Worm (Caenorhabditis elegans) whole organism, late embryonic: ENCODE data around the gene sri-30.

ENCODE experiments used
- C38D4.7 ChIP-seq: fragments of 200-800 bp; sonication (Bioruptor generic); optimal IDR thresholded peaks from 2 replicates; lab custom pipeline; 2018; ENCODE audit warnings: mild to moderate bottlenecking, missing genetic modification characterization, moderate library complexity, missing compliant biosample characterization
- F13H6.1 ChIP-seq: sonication (generic microtip); optimal IDR thresholded peaks from 2 replicates; lab custom pipeline; 2016; ENCODE audit warnings: missing genetic modification characterization, missing compliant biosample characterization
- K02D7.2 ChIP-seq: sonication (generic microtip); optimal IDR thresholded peaks from 2 replicates; lab custom pipeline; 2017; ENCODE audit warnings: mild to moderate bottlenecking, missing genetic modification characterization, missing compliant biosample characterization
- T23F11.4 ChIP-seq: fragments of 200-800 bp; sonication (Bioruptor generic); optimal IDR thresholded peaks from 2 replicates; lab custom pipeline; 2018; ENCODE audit warnings: mild to moderate bottlenecking, missing genetic modification characterization, missing compliant biosample characterization
- Y22D7AL.16 ChIP-seq: sonication (generic microtip); optimal IDR thresholded peaks from 2 replicates; lab custom pipeline; 2016; ENCODE audit warnings: missing genetic modification characterization, missing compliant biosample characterization
- ceh-18 ChIP-seq: sonication (generic microtip); optimal IDR thresholded peaks from 2 replicates; lab custom pipeline; 2016; ENCODE audit warnings: missing genetic modification characterization, missing compliant biosample characterization
- ceh-2 ChIP-seq: sonication (generic microtip); optimal IDR thresholded peaks from 2 replicates; lab custom pipeline; 2016; ENCODE audit warnings: missing genotype, missing genetic modification characterization, missing compliant biosample characterization
- ceh-30 ChIP-seq: fragments of 150-350 bp; optimal IDR thresholded peaks from 2 replicates; lab custom pipeline; 2014; ENCODE audit warnings: missing biosample characterization, missing genetic modification characterization
- ceh-34 ChIP-seq: sonication (generic microtip); optimal IDR thresholded peaks from 2 replicates; lab custom pipeline; 2016; ENCODE audit warnings: mild to moderate bottlenecking, missing genetic modification characterization, missing compliant biosample characterization
- ceh-48 ChIP-seq: sonication (generic microtip); optimal IDR thresholded peaks from 2 replicates; lab custom pipeline; 2016; ENCODE audit warnings: missing genetic modification characterization, inconsistent platforms, missing compliant biosample characterization
- ceh-6 ChIP-seq: fragments of 200-800 bp; sonication (Bioruptor generic); optimal IDR thresholded peaks from 2 replicates; lab custom pipeline; 2018; ENCODE audit warnings: mild to moderate bottlenecking, missing genetic modification characterization, missing compliant biosample characterization
- ceh-9 ChIP-seq: sonication (generic microtip); optimal IDR thresholded peaks from 2 replicates; lab custom pipeline; 2016; ENCODE audit warnings: mild to moderate bottlenecking, missing genetic modification characterization, inconsistent platforms, missing compliant biosample characterization
- che-1 ChIP-seq: sonication (generic microtip); optimal IDR thresholded peaks from 2 replicates; lab custom pipeline; 2016; ENCODE audit warnings: mild to moderate bottlenecking, missing genetic modification characterization, missing compliant biosample characterization
- dve-1 ChIP-seq: sonication (generic microtip); optimal IDR thresholded peaks from 2 replicates; lab custom pipeline; 2017; ENCODE audit warnings: antibody characterized with exemption, mild to moderate bottlenecking, missing genetic modification characterization, missing compliant biosample characterization
- elt-2 ChIP-seq: sonication (generic microtip); optimal IDR thresholded peaks from 2 replicates; lab custom pipeline; 2016; ENCODE audit warnings: missing genetic modification reagents, missing genetic modification characterization, missing compliant biosample characterization
- elt-4 ChIP-seq: sonication (generic microtip); optimal IDR thresholded peaks from 2 replicates; lab custom pipeline; 2016; ENCODE audit warnings: missing genetic modification characterization, missing compliant biosample characterization
- ets-4 ChIP-seq: sonication (generic microtip); optimal IDR thresholded peaks from 2 replicates; lab custom pipeline; 2016; ENCODE audit warnings: missing genetic modification characterization, missing compliant biosample characterization
- eyg-1 ChIP-seq: sonication (generic microtip); optimal IDR thresholded peaks from 2 replicates; lab custom pipeline; 2016; ENCODE audit warnings: missing genotype, missing genetic modification characterization, missing compliant biosample characterization
- fax-1 ChIP-seq: sonication (generic microtip); optimal IDR thresholded peaks from 2 replicates; lab custom pipeline; 2016; ENCODE audit warnings: missing genotype, missing genetic modification characterization, missing compliant biosample characterization
- fkh-10 ChIP-seq: fragments of 150-350 bp; optimal IDR thresholded peaks from 2 replicates; lab custom pipeline; 2014; ENCODE audit warnings: missing biosample characterization, missing genetic modification reagents, missing genetic modification characterization
- fkh-6 ChIP-seq: sonication (generic microtip); optimal IDR thresholded peaks from 2 replicates; lab custom pipeline; 2016; ENCODE audit warnings: missing genetic modification characterization, missing compliant biosample characterization
- gmeb-2 ChIP-seq: sonication (generic microtip); optimal IDR thresholded peaks from 2 replicates; lab custom pipeline; 2016; ENCODE audit warnings: missing genetic modification characterization, inconsistent platforms, missing compliant biosample characterization
- hlh-13 ChIP-seq: fragments of 200-800 bp; sonication (Bioruptor generic); optimal IDR thresholded peaks from 2 replicates; lab custom pipeline; 2018; ENCODE audit warnings: mild to moderate bottlenecking, missing genetic modification characterization, missing compliant biosample characterization
- hlh-15 ChIP-seq: sonication (generic microtip); optimal IDR thresholded peaks from 2 replicates; lab custom pipeline; 2016; ENCODE audit warnings: missing genetic modification characterization, missing compliant biosample characterization
- hlh-6 ChIP-seq: sonication (generic microtip); optimal IDR thresholded peaks from 2 replicates; lab custom pipeline; 2016; ENCODE audit warnings: missing genotype, missing genetic modification characterization, missing compliant biosample characterization
- hlh-8 ChIP-seq: sonication (generic microtip); optimal IDR thresholded peaks from 2 replicates; lab custom pipeline; 2016; ENCODE audit warnings: missing genotype, missing genetic modification characterization, missing compliant biosample characterization
- lim-6 ChIP-seq: sonication (generic microtip); optimal IDR thresholded peaks from 2 replicates; lab custom pipeline; 2016; ENCODE audit warnings: missing genetic modification characterization, missing compliant biosample characterization
- madf-2 ChIP-seq: sonication (generic microtip); optimal IDR thresholded peaks from 2 replicates; lab custom pipeline; 2017; ENCODE audit warnings: missing genetic modification characterization, missing compliant biosample characterization
- nhr-11 ChIP-seq: fragments of 150-350 bp; optimal IDR thresholded peaks from 2 replicates; lab custom pipeline; 2014; ENCODE audit warnings: missing biosample characterization, missing genetic modification characterization
- nhr-232 ChIP-seq: sonication (generic microtip); optimal IDR thresholded peaks from 2 replicates; lab custom pipeline; 2016; ENCODE audit warnings: missing genetic modification characterization, missing compliant biosample characterization
- npax-4 ChIP-seq: sonication (generic microtip); optimal IDR thresholded peaks from 2 replicates; lab custom pipeline; 2016; ENCODE audit warnings: missing genetic modification characterization, missing compliant biosample characterization
- odd-2 ChIP-seq: sonication (generic microtip); optimal IDR thresholded peaks from 2 replicates; lab custom pipeline; 2017; ENCODE audit warnings: antibody characterized with exemption, mild to moderate bottlenecking, missing genetic modification characterization, missing compliant biosample characterization
- pag-3 ChIP-seq: sonication (generic microtip); optimal IDR thresholded peaks from 2 replicates; lab custom pipeline; 2016; ENCODE audit warnings: missing compliant biosample characterization, missing genetic modification characterization, borderline replicate concordance
- pat-9 ChIP-seq: fragments of 200-800 bp; sonication (Bioruptor generic); optimal IDR thresholded peaks from 2 replicates; lab custom pipeline; 2018; ENCODE audit warnings: mild to moderate bottlenecking, missing genetic modification characterization, moderate library complexity, missing compliant biosample characterization
- pax-1 ChIP-seq: fragments of 150-350 bp; optimal IDR thresholded peaks from 2 replicates; lab custom pipeline; 2014; ENCODE audit warnings: missing biosample characterization, missing genetic modification characterization
- pha-2 ChIP-seq: sonication (generic microtip); optimal IDR thresholded peaks from 2 replicates; lab custom pipeline; 2017; ENCODE audit warnings: mild to moderate bottlenecking, missing genetic modification characterization, missing compliant biosample characterization
- pqm-1 ChIP-seq: sonication (generic microtip); optimal IDR thresholded peaks from 2 replicates; lab custom pipeline; 2016; ENCODE audit warnings: missing genetic modification characterization, missing compliant biosample characterization
- sox-2 ChIP-seq: fragments of 200-800 bp; sonication (Bioruptor generic); IDR thresholded peaks from 2 replicates; pipeline ENCODE4 v1.3.6; 2022; ENCODE audit warnings: missing genetic modification reagents, missing genetic modification characterization, missing compliant biosample characterization
- sox-4 ChIP-seq: sonication (generic microtip); optimal IDR thresholded peaks from 2 replicates; lab custom pipeline; 2017; ENCODE audit warnings: mild to moderate bottlenecking, missing genetic modification characterization, inconsistent platforms, missing compliant biosample characterization
- syd-9 ChIP-seq: sonication (generic microtip); optimal IDR thresholded peaks from 2 replicates; lab custom pipeline; 2016; ENCODE audit warnings: mild to moderate bottlenecking, missing genetic modification characterization, moderate library complexity, missing compliant biosample characterization
- tbx-7 ChIP-seq: sonication (generic microtip); optimal IDR thresholded peaks from 2 replicates; lab custom pipeline; 2016; ENCODE audit warnings: missing genotype, missing genetic modification characterization, missing compliant biosample characterization
- ttx-3 ChIP-seq: sonication (generic microtip); optimal IDR thresholded peaks from 2 replicates; lab custom pipeline; 2016; ENCODE audit warnings: missing genetic modification reagents, missing genetic modification characterization, missing compliant biosample characterization
- unc-3 ChIP-seq, 2 experiments: fragments of 200-800 bp in 1 of 2; sonication (Bioruptor generic) in 1 of 2; sonication (generic microtip) in 1 of 2; conservative IDR thresholded peaks in 1 of 2; optimal IDR thresholded peaks in 1 of 2; 2 replicates each; pipeline versions ENCODE4 v1.3.6 to Lab custom; 2016 to 2022; ENCODE audit warnings: missing compliant biosample characterization in 2 of 2, missing genetic modification characterization in 2 of 2, missing genetic modification reagents in 1 of 2
- unc-42 ChIP-seq: sonication (generic microtip); optimal IDR thresholded peaks from 2 replicates; lab custom pipeline; 2016; ENCODE audit warnings: missing genotype, missing genetic modification characterization, missing compliant biosample characterization
- unc-55 ChIP-seq: sonication (generic microtip); optimal IDR thresholded peaks from 2 replicates; lab custom pipeline; 2017; ENCODE audit warnings: missing biosample characterization, missing genetic modification reagents, missing genetic modification characterization
- unc-86 ChIP-seq: sonication (generic microtip); optimal IDR thresholded peaks from 2 replicates; lab custom pipeline; 2016; ENCODE audit warnings: missing genetic modification characterization, missing compliant biosample characterization
- zip-5 ChIP-seq: sonication (generic microtip); optimal IDR thresholded peaks from 2 replicates; lab custom pipeline; 2016; ENCODE audit warnings: missing genetic modification characterization, missing compliant biosample characterization

sri-30 gene

ce11 chrII:3076915-3077314 is 30.9 kb downstream of the sri-30 start, which contains the start of gene Y25C1A.8 (continued):
- TF ChIP-seq pqm-1, result no peak
- TF ChIP-seq ceh-34 (tag; lab: Kevin White, UChicago), result peak; percentile 93
- no peak for TF ChIP-seq hlh-13 (GFP tag; lab: Kevin White, UChicago)
- no peak for TF ChIP-seq tbx-7 (tag; lab: Kevin White, UChicago)
- TF ChIP-seq ceh-2, result peak; percentile 34
- TF ChIP-seq pat-9, result no peak
- TF ChIP-seq unc-55, result peak; percentile 71
- TF ChIP-seq pax-1 (tag; lab: Kevin White, UChicago), result no peak
- TF ChIP-seq lim-6, result no peak
- TF ChIP-seq ceh-48 (tag; lab: Kevin White, UChicago), result no peak
- no peak for TF ChIP-seq fkh-6 (tag; lab: Kevin White, UChicago)
- TF ChIP-seq ceh-9 (tag; lab: Kevin White, UChicago), result no peak
- no peak for TF ChIP-seq Y22D7AL.16
- TF ChIP-seq elt-2 (tag; lab: Kevin White, UChicago), result peak; percentile 69
- no peak for TF ChIP-seq hlh-8 (tag; lab: Kevin White, UChicago)
- no peak for TF ChIP-seq F13H6.1 (tag; lab: Kevin White, UChicago)
- no peak for TF ChIP-seq npax-4 (tag; lab: Kevin White, UChicago)
- TF ChIP-seq pag-3 (tag; lab: Kevin White, UChicago), result no peak
- no peak for TF ChIP-seq hlh-15 (tag; lab: Kevin White, UChicago)
- TF ChIP-seq syd-9 (tag; lab: Kevin White, UChicago), result no peak
- no peak for TF ChIP-seq zip-5 (tag; lab: Kevin White, UChicago)
- no peak for TF ChIP-seq dve-1 (tag; lab: Kevin White, UChicago)
- no peak for TF ChIP-seq fax-1
- TF ChIP-seq odd-2 (tag; lab: Kevin White, UChicago), result no peak
- no peak for TF ChIP-seq sox-2 (GFP tag; lab: Robert Waterston, UW)
- peak; percentile 26 for TF ChIP-seq pha-2
- peak; percentile 38 for TF ChIP-seq ceh-6
- no peak for TF ChIP-seq madf-2 (tag; lab: Kevin White, UChicago)
- TF ChIP-seq nhr-11 (tag; lab: Kevin White, UChicago), result no peak
- no peak for TF ChIP-seq elt-4 (tag; lab: Kevin White, UChicago)
- TF ChIP-seq gmeb-2 (tag; lab: Kevin White, UChicago), result no peak
- TF ChIP-seq nhr-232 (tag; lab: Kevin White, UChicago), result no peak
- TF ChIP-seq ttx-3 (tag; lab: Kevin White, UChicago), result no peak
- no peak for TF ChIP-seq K02D7.2 (tag; lab: Kevin White, UChicago)
- peak; percentile 53 for TF ChIP-seq sox-4 (tag; lab: Kevin White, UChicago)
- TF ChIP-seq hlh-6, result no peak
- TF ChIP-seq fkh-10 (GFP tag; lab: Kevin White, UChicago), result no peak
- no peak for TF ChIP-seq ets-4 (tag; lab: Kevin White, UChicago)
- TF ChIP-seq che-1 (tag; lab: Kevin White, UChicago), result peak; percentile 15
- TF ChIP-seq unc-3 (GFP tag; conservative IDR thresholded peaks at IDR 0.05; lab: Robert Waterston, UW), result peak; percentile 52; the same call in 1 of the 2 replicates
- TF ChIP-seq unc-3 (tag; optimal IDR thresholded peaks at IDR 0.05; lab: Kevin White, UChicago), result peak; percentile 38
- TF ChIP-seq unc-42 (tag; lab: Kevin White, UChicago), result peak; percentile 80
- no peak for TF ChIP-seq ceh-30 (tag; lab: Kevin White, UChicago)
- TF ChIP-seq C38D4.7 (GFP tag; lab: Kevin White, UChicago), result peak; percentile 20
- TF ChIP-seq unc-86 (tag; lab: Kevin White, UChicago), result peak; percentile 15
- TF ChIP-seq T23F11.4 (GFP tag; lab: Kevin White, UChicago), result peak; percentile 41
- TF ChIP-seq eyg-1 (tag; lab: Kevin White, UChicago), result no peak
- TF ChIP-seq ceh-18 (tag; lab: Kevin White, UChicago), result peak; percentile 49
- TF ChIP-seq, all 69 proteins: peak for 22
